Worm (Caenorhabditis elegans): ENCODE data around the gene spe-10.

DNA sequence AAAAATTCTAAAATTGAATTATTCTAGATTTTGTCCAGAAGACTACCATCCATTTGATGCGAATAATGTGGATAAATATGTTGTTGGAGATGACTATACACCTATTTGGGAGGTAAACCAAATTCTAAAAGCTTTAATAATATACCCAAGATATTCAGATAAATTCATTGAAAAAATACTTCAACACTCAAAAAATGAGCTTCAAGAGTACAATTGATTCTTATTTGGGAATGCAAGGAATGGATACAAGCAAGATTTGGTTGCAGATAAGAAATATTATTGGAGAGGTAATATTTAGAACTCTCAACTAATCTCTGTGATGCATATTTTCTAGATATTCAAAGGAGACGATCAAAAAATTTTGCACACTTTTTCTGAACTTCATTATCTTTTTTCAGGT is 23.9 kb upstream of the spe-10 start:
- TF ChIP-seq bed-1 (GFP tag; IDR thresholded peaks at IDR 0.05) (no peak), Y53G8AR.9 (GFP tag; conservative IDR thresholded peaks at IDR 0.05) (no peak), nfyb-1 (GFP tag; IDR thresholded peaks at IDR 0.05) (no peak), mes-4 (tag; optimal IDR thresholded peaks at IDR 0.05) (no peak), pha-4 (tag; optimal IDR thresholded peaks at IDR 0.05) (no peak), lin-54 (GFP tag; optimal IDR thresholded peaks at IDR 0.05) (no peak), hlh-12 (tag; optimal IDR thresholded peaks at IDR 0.05) (no peak), F52B5.7 (tag; optimal IDR thresholded peaks at IDR 0.05) (no peak), snpc-4 (GFP tag; optimal IDR thresholded peaks at IDR 0.05) (no peak), snpc-4 (tag; optimal IDR thresholded peaks at IDR 0.05) (no peak), chd-7 (tag; optimal IDR thresholded peaks at IDR 0.05) (no peak)
